Fruit fly (Drosophila melanogaster) whole organism, embryonic: ENCODE data around the gene tbrd-1.

Experiments used
- Antp ChIP-seq: fragments of 200-800 bp; sonication (Bioruptor generic); optimal IDR thresholded peaks from 3 replicates; lab custom pipeline; 2016; ENCODE audit warnings: missing biosample characterization, missing genetic modification characterization
- Atf6 ChIP-seq: fragments of 200-800 bp; sonication (Bioruptor generic); IDR thresholded peaks from 2 replicates; pipeline ENCODE4 v1.3.6; 2022; ENCODE audit warnings: missing biosample characterization, missing genetic modification characterization
- Awh ChIP-seq: fragments of 200-800 bp; sonication (Bioruptor generic); IDR thresholded peaks from 2 replicates; pipeline ENCODE4, ENCODE4 v1.3.6; 2022; ENCODE audit warnings: missing biosample characterization, missing genetic modification characterization
- CG10274 ChIP-seq: fragments of 200-800 bp; sonication (Bioruptor generic); optimal IDR thresholded peaks from 3 replicates; lab custom pipeline; 2017; ENCODE audit warnings: missing biosample characterization, mild to moderate bottlenecking, missing genetic modification characterization
- CG11398 ChIP-seq: fragments of 200-800 bp; sonication (Bioruptor generic); optimal IDR thresholded peaks from 2 replicates; lab custom pipeline; 2016; ENCODE audit warnings: missing biosample characterization, missing genetic modification characterization
- CG14667 ChIP-seq: fragments of 200-800 bp; sonication (Bioruptor generic); IDR thresholded peaks from 2 replicates; pipeline ENCODE4 v1.3.6; 2022; ENCODE audit warnings: missing biosample characterization, missing genetic modification characterization
- CG17568 ChIP-seq: fragments of 200-800 bp; sonication (Bioruptor generic); optimal IDR thresholded peaks from 2 replicates; lab custom pipeline; 2018; ENCODE audit warnings: missing biosample characterization, mild to moderate bottlenecking, missing genetic modification characterization, moderate library complexity
- CG2199 ChIP-seq: fragments of 200-800 bp; sonication (Bioruptor generic); IDR thresholded peaks from 3 replicates; pipeline ENCODE4 v1.3.6; 2022; ENCODE audit warnings: missing biosample characterization, missing genetic modification characterization
- CG30020 ChIP-seq: fragments of 200-800 bp; optimal IDR thresholded peaks from 2 replicates; lab custom pipeline; 2019; ENCODE audit warnings: missing biosample characterization, mild to moderate bottlenecking, missing genetic modification characterization, moderate library complexity
- CG3065 ChIP-seq: fragments of 200-800 bp; sonication (Bioruptor generic); optimal IDR thresholded peaks from 2 replicates; lab custom pipeline; 2016; ENCODE audit warnings: missing biosample characterization, missing genetic modification characterization
- CG3163 ChIP-seq: fragments of 200-800 bp; sonication (Bioruptor generic); optimal IDR thresholded peaks from 3 replicates; lab custom pipeline; 2016; ENCODE audit warnings: missing biosample characterization, missing genetic modification characterization
- CG32532 ChIP-seq: fragments of 200-800 bp; sonication (Bioruptor generic); IDR thresholded peaks from 2 replicates; pipeline ENCODE4 v1.3.6; 2022; ENCODE audit warnings: missing biosample characterization, missing genetic modification characterization
- CG3995 ChIP-seq: fragments of 200-800 bp; sonication (Bioruptor generic); optimal IDR thresholded peaks from 3 replicates; lab custom pipeline; 2016; ENCODE audit warnings: missing biosample characterization, missing genetic modification characterization
- CG42726 ChIP-seq: fragments of 200-800 bp; sonication (Bioruptor generic); IDR thresholded peaks from 2 replicates; pipeline ENCODE4 v1.3.6; 2022; ENCODE audit warnings: missing biosample characterization, missing genetic modification characterization; ENCODE audit not compliant: partially characterized antibody
- CG4730 ChIP-seq: fragments of 200-800 bp; sonication (Bioruptor generic); IDR thresholded peaks from 2 replicates; pipeline ENCODE4 v1.3.6; 2022; ENCODE audit warnings: missing biosample characterization, missing genetic modification characterization
- CG4854 ChIP-seq: fragments of 200-800 bp; sonication (Bioruptor generic); optimal IDR thresholded peaks from 2 replicates; lab custom pipeline; 2016; ENCODE audit warnings: missing biosample characterization, missing genetic modification characterization, inconsistent platforms
- CG8089 ChIP-seq: fragments of 200-800 bp; sonication (Bioruptor generic); optimal IDR thresholded peaks from 3 replicates; lab custom pipeline; 2016; ENCODE audit warnings: missing biosample characterization, missing genetic modification characterization
- CG8359 ChIP-seq: fragments of 200-800 bp; sonication (Bioruptor generic); optimal IDR thresholded peaks from 2 replicates; lab custom pipeline; 2017; ENCODE audit warnings: missing biosample characterization, mild to moderate bottlenecking, missing genetic modification characterization, borderline replicate concordance
- CG8765 ChIP-seq: fragments of 200-800 bp; sonication (Bioruptor generic); IDR thresholded peaks from 2 replicates; pipeline ENCODE4 v1.3.6; 2022; ENCODE audit warnings: missing biosample characterization, missing genetic modification characterization
- CkIIα-i1 ChIP-seq: fragments of 200-800 bp; sonication (Bioruptor generic); IDR thresholded peaks from 2 replicates; pipeline ENCODE4 v1.3.6; 2022; ENCODE audit warnings: missing biosample characterization, missing genetic modification characterization
- D19B ChIP-seq: fragments of 200-800 bp; sonication (Bioruptor generic); optimal IDR thresholded peaks from 2 replicates; lab custom pipeline; 2017; ENCODE audit warnings: missing biosample characterization, mild to moderate bottlenecking, missing genetic modification characterization
- Dad ChIP-seq: fragments of 200-800 bp; sonication (Bioruptor generic); optimal IDR thresholded peaks from 3 replicates; lab custom pipeline; 2016; ENCODE audit warnings: missing biosample characterization, missing genetic modification characterization
- Dref ChIP-seq: fragments of 200-800 bp; sonication (Bioruptor generic); IDR thresholded peaks from 2 replicates; pipeline ENCODE4 v1.3.6; 2022; ENCODE audit warnings: missing biosample characterization, missing genetic modification characterization
- E2f1 ChIP-seq: fragments of 200-800 bp; sonication (Bioruptor generic); IDR thresholded peaks from 2 replicates; pipeline ENCODE4 v1.3.6; 2022; ENCODE audit warnings: missing biosample characterization, missing genetic modification characterization
- H15 ChIP-seq: fragments of 200-800 bp; sonication (Bioruptor generic); IDR thresholded peaks from 3 replicates; pipeline ENCODE4 v1.3.6; 2022; ENCODE audit warnings: missing biosample characterization, missing genetic modification characterization
- H2.0 ChIP-seq: fragments of 200-800 bp; sonication (Bioruptor generic); IDR thresholded peaks from 2 replicates; pipeline ENCODE4 v1.3.6; 2022; ENCODE audit warnings: missing biosample characterization, missing genetic modification characterization
- HLH3B ChIP-seq: fragments of 200-800 bp; sonication (Bioruptor generic); IDR thresholded peaks from 2 replicates; pipeline ENCODE4 v1.3.6; 2022; ENCODE audit warnings: missing biosample characterization, missing genetic modification characterization
- HLH4C ChIP-seq: fragments of 200-800 bp; sonication (Bioruptor generic); IDR thresholded peaks from 3 replicates; pipeline ENCODE4 v1.3.6; 2022; ENCODE audit warnings: missing biosample characterization, missing genetic modification characterization; ENCODE audit not compliant: partially characterized antibody
- Hand ChIP-seq: fragments of 200-800 bp; sonication (Bioruptor generic); optimal IDR thresholded peaks from 2 replicates; lab custom pipeline; 2017; ENCODE audit warnings: mild to moderate bottlenecking, missing biosample characterization, missing genetic modification reagents, missing genetic modification characterization
- HmgD ChIP-seq: fragments of 200-800 bp; sonication (Bioruptor generic); optimal IDR thresholded peaks from 3 replicates; lab custom pipeline; 2016; ENCODE audit warnings: missing biosample characterization, missing genetic modification characterization
- NC2β ChIP-seq: fragments of 200-800 bp; sonication (Bioruptor generic); optimal IDR thresholded peaks from 2 replicates; lab custom pipeline; 2016; ENCODE audit warnings: missing biosample characterization, missing genetic modification characterization
- Opbp ChIP-seq: fragments of 200-800 bp; sonication (Bioruptor generic); IDR thresholded peaks from 3 replicates; pipeline ENCODE4 v1.3.6; 2022; ENCODE audit warnings: missing biosample characterization, missing genetic modification characterization; ENCODE audit not compliant: partially characterized antibody
- bbx ChIP-seq: fragments of 200-800 bp; sonication (Bioruptor generic); IDR thresholded peaks from 2 replicates; pipeline ENCODE4 v1.3.6; 2022; ENCODE audit warnings: missing biosample characterization, missing genetic modification characterization; ENCODE audit not compliant: partially characterized antibody
- bowl ChIP-seq: fragments of 200-800 bp; sonication (Bioruptor generic); IDR thresholded peaks from 2 replicates; pipeline ENCODE4 v1.3.6; 2022; ENCODE audit warnings: missing biosample characterization, missing genetic modification characterization
- dm ChIP-seq: fragments of 200-800 bp; sonication (Bioruptor generic); optimal IDR thresholded peaks from 3 replicates; lab custom pipeline; 2016; ENCODE audit warnings: missing biosample characterization, missing genetic modification characterization
- fd102C ChIP-seq: fragments of 200-800 bp; sonication (Bioruptor generic); optimal IDR thresholded peaks from 2 replicates; lab custom pipeline; 2018; ENCODE audit warnings: missing biosample characterization, mild to moderate bottlenecking, missing genetic modification characterization, moderate library complexity
- gcm ChIP-seq: fragments of 200-800 bp; sonication (Bioruptor generic); optimal IDR thresholded peaks from 2 replicates; lab custom pipeline; 2019; ENCODE audit warnings: missing biosample characterization, mild to moderate bottlenecking, missing genetic modification characterization, moderate library complexity
- gfzf ChIP-seq: fragments of 200-800 bp; sonication (Bioruptor generic); optimal IDR thresholded peaks from 2 replicates; lab custom pipeline; 2016; ENCODE audit warnings: missing biosample characterization, mild to moderate bottlenecking, missing genetic modification characterization, moderate library complexity
- her ChIP-seq: fragments of 200-800 bp; sonication (Bioruptor generic); optimal IDR thresholded peaks from 2 replicates; lab custom pipeline; 2016; ENCODE audit warnings: missing biosample characterization, missing genetic modification characterization
- hkb ChIP-seq, 2 experiments: fragments of 200-800 bp in 1 of 2; fragments of >200 bp in 1 of 2; sonication (Bioruptor generic) in 1 of 2; IDR thresholded peaks in 1 of 2; optimal IDR thresholded peaks in 1 of 2; 2 replicates each; pipeline versions ENCODE4 v1.3.6 to Lab custom; 2017 to 2022; ENCODE audit warnings: missing biosample characterization in 1 of 2, missing genetic modification characterization in 1 of 2
- kah ChIP-seq: fragments of 200-800 bp; sonication (Bioruptor generic); optimal IDR thresholded peaks from 2 replicates; lab custom pipeline; 2018; ENCODE audit warnings: missing biosample characterization, mild to moderate bottlenecking, missing genetic modification characterization
- lilli ChIP-seq: fragments of 200-800 bp; sonication (Bioruptor generic); optimal IDR thresholded peaks from 3 replicates; lab custom pipeline; 2016; ENCODE audit warnings: missing biosample characterization, missing genetic modification characterization
- prd ChIP-seq, 3 experiments: fragments of >200 bp in 2 of 3; fragments of 200-800 bp in 1 of 3; sonication (Bioruptor generic) in 1 of 3; optimal IDR thresholded peaks in 2 of 3; IDR thresholded peaks in 1 of 3; 2 replicates in 2 of 3; 3 replicates in 1 of 3; pipeline versions ENCODE4 v1.3.6 to Lab custom; 2017 to 2022; ENCODE audit warnings: missing biosample characterization in 1 of 3, missing genetic modification characterization in 1 of 3
- sens ChIP-seq: fragments of 200-800 bp; sonication (Bioruptor generic); peaks from one replicate; lab custom pipeline; 2016; ENCODE audit warnings: missing biosample characterization, missing genetic modification characterization
- seq ChIP-seq: fragments of 200-800 bp; sonication (Bioruptor generic); IDR thresholded peaks from 2 replicates; pipeline ENCODE4 v1.3.6; 2022; ENCODE audit warnings: missing biosample characterization, missing genetic modification characterization
- slbo ChIP-seq: fragments of 200-800 bp; sonication (Bioruptor generic); IDR thresholded peaks from 2 replicates; pipeline ENCODE4 v1.3.6; 2022; ENCODE audit warnings: missing biosample characterization, missing genetic modification characterization
- tll ChIP-seq, 2 experiments: fragments of 200-800 bp in 1 of 2; fragments of >200 bp in 1 of 2; sonication (Bioruptor generic) in 1 of 2; optimal IDR thresholded peaks; 2 replicates each; lab custom pipeline; 2017 to 2019; ENCODE audit warnings: missing biosample characterization in 2 of 2, missing genetic modification characterization in 2 of 2, mild to moderate bottlenecking in 1 of 2, moderate library complexity in 1 of 2
- vvl ChIP-seq: fragments of 200-800 bp; sonication (Bioruptor generic); IDR thresholded peaks from 2 replicates; pipeline ENCODE4 v1.3.6; 2022; ENCODE audit warnings: missing biosample characterization, missing genetic modification characterization
- wdn ChIP-seq: fragments of 200-800 bp; sonication (Bioruptor generic); IDR thresholded peaks from 2 replicates; pipeline ENCODE4 v1.3.6; 2022; ENCODE audit warnings: missing biosample characterization, missing genetic modification characterization

The tbrd-1 gene

dm6 chr3R:23922502-23923350 is 29.4 kb upstream of the tbrd-1 start, which contains the start of the genes sba and CG31141 (continued):
- TF ChIP-seq CG8359 = no peak
- TF ChIP-seq bowl (GFP tag; lab: Robert Waterston, UW) = peak; percentile 25; the same call in 1 of the 2 replicates
- TF ChIP-seq CG30020 (tag; lab: Kevin White, UChicago) = no peak
- TF ChIP-seq bbx (GFP tag; lab: Robert Waterston, UW) = peak; percentile 94
- no peak for TF ChIP-seq CG10274 (GFP tag; lab: Kevin White, UChicago)
- peak; percentile 26 for TF ChIP-seq gcm (GFP tag; lab: Kevin White, UChicago)
- TF ChIP-seq Dref = peak; percentile 100
- no peak for TF ChIP-seq Antp
- TF ChIP-seq vvl (GFP tag; lab: Robert Waterston, UW) = peak; percentile 45
- no peak for TF ChIP-seq H2.0 (GFP tag; lab: Robert Waterston, UW)
- TF ChIP-seq fd102C = no peak
- peak; percentile 42 for TF ChIP-seq kah (GFP tag; lab: Kevin White, UChicago)
- TF ChIP-seq HLH4C = peak; percentile 84
- peak; percentile 6 for TF ChIP-seq Hand (GFP tag; lab: Kevin White, UChicago)
- TF ChIP-seq D19B (GFP tag; lab: Kevin White, UChicago) = no peak
- TF ChIP-seq CG3163 = no peak
- no peak for TF ChIP-seq CkIIα-i1 (GFP tag; lab: Robert Waterston, UW)
- TF ChIP-seq CG4854 (GFP tag; lab: Kevin White, UChicago) = no peak
- TF ChIP-seq HmgD = no peak
- 0 out of 2 replicates have a peak, but pooled peaks have one; percentile 24 for TF ChIP-seq wdn (GFP tag; lab: Robert Waterston, UW)
- no peak for TF ChIP-seq CG8089 (GFP tag; lab: Kevin White, UChicago)
- no peak for TF ChIP-seq CG4730
- no peak for TF ChIP-seq Atf6 (GFP tag; lab: Robert Waterston, UW)
- no peak for TF ChIP-seq hkb (optimal IDR thresholded peaks at IDR 0.05; lab: Kevin White, UChicago)
- peak; percentile 50 for TF ChIP-seq hkb (GFP tag; IDR thresholded peaks at IDR 0.05; lab: Robert Waterston, UW)
- TF ChIP-seq E2f1 (GFP tag; lab: Robert Waterston, UW) = no peak
- peak; percentile 85 for TF ChIP-seq CG42726 (GFP tag; lab: Robert Waterston, UW)
- TF ChIP-seq CG3995 = peak; percentile 17
- no peak for TF ChIP-seq HLH3B (GFP tag; lab: Robert Waterston, UW)
- peak; percentile 51 for TF ChIP-seq CG17568 (GFP tag; lab: Kevin White, UChicago)
- TF ChIP-seq sens (GFP tag; lab: Kevin White, UChicago) = peak; percentile 81
- peak; percentile 24 for TF ChIP-seq Dad (GFP tag; lab: Kevin White, UChicago)
- TF ChIP-seq CG14667 (GFP tag; lab: Robert Waterston, UW) = no peak
- peak; percentile 31 for TF ChIP-seq her (GFP tag; lab: Kevin White, UChicago)
- TF ChIP-seq lilli = peak; percentile 26
- no peak for TF ChIP-seq CG2199 (GFP tag; lab: Robert Waterston, UW)
- no peak for TF ChIP-seq prd (optimal IDR thresholded peaks at IDR 0.05; lab: Kevin White, UChicago)
- no peak for TF ChIP-seq prd (GFP tag; IDR thresholded peaks at IDR 0.05; lab: Robert Waterston, UW)
- peak in 1 of 2 experiments; percentile 20 for TF ChIP-seq tll (GFP tag; optimal IDR thresholded peaks at IDR 0.05; lab: Kevin White, UChicago)
- no peak for TF ChIP-seq H15 (GFP tag; lab: Robert Waterston, UW)
- TF ChIP-seq CG11398 (GFP tag; lab: Kevin White, UChicago) = no peak
- peak; percentile 88 for TF ChIP-seq gfzf (GFP tag; lab: Kevin White, UChicago)
- no peak for TF ChIP-seq CG32532 (GFP tag; lab: Robert Waterston, UW)
- TF ChIP-seq CG3065 (GFP tag; lab: Kevin White, UChicago) = no peak
- no peak for TF ChIP-seq seq
- peak; percentile 9 for TF ChIP-seq NC2β (GFP tag; lab: Kevin White, UChicago)
- peak; percentile 5 for TF ChIP-seq dm (GFP tag; lab: Kevin White, UChicago)
- TF ChIP-seq CG8765 (GFP tag; lab: Robert Waterston, UW) = no peak
- TF ChIP-seq Awh (GFP tag; lab: Robert Waterston, UW) = no peak
- TF ChIP-seq Opbp (GFP tag; lab: Robert Waterston, UW) = peak; percentile 88
- no peak for TF ChIP-seq slbo (GFP tag; lab: Robert Waterston, UW)
